Fruit fly (Drosophila melanogaster) whole organism: ENCODE results near the gene Cdc6.

Experiments used
- CG8478 ChIP-seq: fragments of >200 bp; optimal IDR thresholded peaks from 2 replicates; lab custom pipeline; 2018; ENCODE audit warnings: inconsistent platforms
- Dll ChIP-seq: fragments of >200 bp; optimal IDR thresholded peaks from 2 replicates; lab custom pipeline; 2017
- EcR ChIP-seq, 2 experiments: fragments of >200 bp; optimal IDR thresholded peaks; 2 replicates each; lab custom pipeline; 2017; ENCODE audit warnings: missing biosample characterization in 2 of 2, missing genetic modification characterization in 2 of 2, missing genetic modification reagents in 2 of 2
- pan ChIP-seq: fragments of >200 bp; optimal IDR thresholded peaks from 2 replicates; lab custom pipeline; 2017
- psq ChIP-seq: fragments of >200 bp; optimal IDR thresholded peaks from 2 replicates; lab custom pipeline; 2017
- usp ChIP-seq: fragments of >200 bp; optimal IDR thresholded peaks from 2 replicates; lab custom pipeline; 2017; ENCODE audit warnings: missing biosample characterization, missing genetic modification characterization, mixed read lengths

Gene Cdc6

DNA sequence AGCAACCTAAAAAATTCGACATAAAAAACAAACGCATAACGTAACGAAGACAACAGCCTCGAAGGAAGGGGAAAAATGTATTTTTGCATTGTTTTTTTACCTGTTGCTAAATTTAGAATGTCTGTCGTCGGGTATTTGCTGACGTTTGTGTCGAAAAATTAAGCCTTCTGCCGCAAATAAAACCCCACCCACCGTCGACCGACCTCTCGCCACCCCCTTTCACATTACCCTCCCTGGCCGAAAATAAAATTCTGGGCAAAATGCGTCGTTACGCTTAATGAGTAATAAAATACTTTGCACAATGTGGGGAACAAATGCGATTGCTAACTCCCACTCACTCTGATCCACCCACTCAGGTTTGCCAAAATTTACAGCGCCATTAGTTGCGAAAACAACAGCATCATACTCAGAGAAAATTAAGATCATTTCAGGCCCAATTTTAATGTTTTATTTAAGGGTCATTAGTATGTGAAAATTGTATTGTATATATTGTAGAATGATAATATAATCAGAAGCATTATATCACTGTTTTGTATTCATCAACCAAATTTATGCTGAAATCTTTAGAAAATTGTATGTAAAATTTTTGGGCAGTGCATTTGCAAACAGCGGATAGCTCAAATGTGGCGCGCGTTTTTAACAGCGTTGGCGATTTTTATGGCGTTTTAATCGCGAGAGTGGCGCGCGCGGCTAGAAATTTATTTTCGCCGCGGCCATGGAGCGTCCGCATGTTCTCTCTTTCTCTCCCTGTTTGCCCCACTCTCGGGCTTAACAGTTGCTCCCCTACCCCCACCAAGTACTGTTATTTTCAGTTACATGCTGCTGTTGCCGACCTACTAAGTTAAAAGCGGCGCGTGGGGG is 38.6 kb upstream of the Cdc6 start:
- no peak for TF ChIP-seq usp
- TF ChIP-seq Dll (lab: Kevin White, UChicago) = peak; percentile 43

DNA sequence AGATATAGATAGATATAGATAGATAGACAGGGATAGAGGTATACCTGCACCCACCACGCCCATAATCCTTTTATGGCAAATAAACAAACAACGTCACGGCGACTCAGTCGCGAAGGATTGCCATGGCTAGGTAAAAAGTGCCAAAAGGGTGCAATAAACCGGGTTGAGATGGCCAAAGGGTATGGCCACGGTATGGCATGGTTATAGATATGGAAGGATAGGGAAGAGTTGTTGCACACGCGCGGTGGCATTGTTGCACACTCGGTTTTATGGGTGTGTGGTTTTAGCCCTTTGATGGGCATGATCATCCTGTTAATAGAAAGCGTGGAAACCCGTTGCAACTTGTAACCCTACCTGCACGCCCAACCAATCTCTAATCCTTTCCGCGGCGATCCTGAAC is 37.1 kb upstream of the Cdc6 start:
- TF ChIP-seq Dll (lab: Kevin White, UChicago) (no peak), pan (no peak), EcR (GFP tag; optimal IDR thresholded peaks at IDR 0.05; lab: Kevin White, UChicago) (no peak), usp (no peak), psq (no peak), CG8478 (lab: Kevin White, UChicago) (no peak)

DNA sequence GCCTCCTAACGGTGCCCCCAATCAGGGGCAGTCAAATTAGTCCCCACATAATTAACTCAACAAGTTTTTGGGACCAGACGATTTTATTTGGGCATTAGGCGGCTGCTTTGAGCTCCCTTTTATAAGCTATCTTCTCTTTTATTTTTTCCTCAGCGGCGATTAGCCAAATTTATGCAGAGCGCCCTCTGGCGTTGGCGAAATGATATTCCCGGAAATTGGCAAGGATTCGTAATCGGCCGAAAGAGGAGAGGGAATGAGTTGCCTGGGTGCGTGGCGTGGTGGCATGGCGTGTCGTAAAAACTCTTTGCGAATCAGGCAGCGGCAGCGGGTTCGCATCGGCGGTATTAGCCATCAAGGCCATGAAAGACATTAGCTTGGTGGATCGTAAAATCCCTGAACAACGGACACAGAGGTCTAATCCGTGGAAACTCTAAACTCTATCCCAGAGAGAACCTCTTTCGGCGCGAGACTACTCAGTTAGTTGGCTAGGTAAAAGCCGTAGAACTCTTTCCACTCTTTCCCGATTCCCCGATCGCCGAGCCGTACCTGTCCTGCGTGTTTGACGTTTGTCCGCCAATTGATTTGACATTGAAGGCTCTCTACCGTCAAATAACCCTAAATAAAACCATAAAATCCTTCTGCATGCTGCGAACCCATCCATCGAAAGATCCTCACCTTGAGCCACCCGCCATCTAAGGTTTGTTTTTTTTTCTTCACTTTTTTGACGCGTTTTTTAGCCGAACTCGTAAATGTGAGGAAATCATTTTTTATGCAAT is 36.2 kb upstream of the Cdc6 start:
- TF ChIP-seq CG8478 (lab: Kevin White, UChicago) = no peak
- TF ChIP-seq pan = no peak
- no peak for TF ChIP-seq usp
- no peak for TF ChIP-seq Dll (lab: Kevin White, UChicago)
- TF ChIP-seq psq = no peak
- TF ChIP-seq EcR (GFP tag; optimal IDR thresholded peaks at IDR 0.05; lab: Kevin White, UChicago) = no peak

DNA sequence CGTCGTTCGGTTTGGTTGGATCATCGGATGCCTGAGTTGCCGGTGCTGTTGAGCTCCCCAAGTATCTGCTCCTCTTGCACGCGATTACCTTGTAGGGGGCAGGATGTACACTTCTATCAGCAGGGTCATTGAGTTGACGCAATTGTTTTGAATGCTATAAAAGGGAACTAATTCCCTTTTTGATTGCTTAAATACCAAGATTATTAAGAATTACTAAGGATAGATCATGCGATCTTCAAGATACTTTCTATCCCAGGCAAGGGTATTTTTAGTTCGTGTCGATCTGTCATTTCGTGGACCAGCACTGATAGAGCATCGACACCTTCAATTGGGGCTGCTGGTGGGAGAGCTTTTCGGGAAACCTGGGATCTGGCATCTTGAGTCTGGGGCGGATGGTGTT is 35.2 kb upstream of the Cdc6 start:
- no peak for TF ChIP-seq usp
- TF ChIP-seq pan = peak; percentile 62
- peak in 1 of 2 experiments; percentile 47 for TF ChIP-seq EcR (GFP tag; optimal IDR thresholded peaks at IDR 0.05; lab: Kevin White, UChicago)
- TF ChIP-seq psq = no peak
- TF ChIP-seq CG8478 (lab: Kevin White, UChicago) = no peak

DNA sequence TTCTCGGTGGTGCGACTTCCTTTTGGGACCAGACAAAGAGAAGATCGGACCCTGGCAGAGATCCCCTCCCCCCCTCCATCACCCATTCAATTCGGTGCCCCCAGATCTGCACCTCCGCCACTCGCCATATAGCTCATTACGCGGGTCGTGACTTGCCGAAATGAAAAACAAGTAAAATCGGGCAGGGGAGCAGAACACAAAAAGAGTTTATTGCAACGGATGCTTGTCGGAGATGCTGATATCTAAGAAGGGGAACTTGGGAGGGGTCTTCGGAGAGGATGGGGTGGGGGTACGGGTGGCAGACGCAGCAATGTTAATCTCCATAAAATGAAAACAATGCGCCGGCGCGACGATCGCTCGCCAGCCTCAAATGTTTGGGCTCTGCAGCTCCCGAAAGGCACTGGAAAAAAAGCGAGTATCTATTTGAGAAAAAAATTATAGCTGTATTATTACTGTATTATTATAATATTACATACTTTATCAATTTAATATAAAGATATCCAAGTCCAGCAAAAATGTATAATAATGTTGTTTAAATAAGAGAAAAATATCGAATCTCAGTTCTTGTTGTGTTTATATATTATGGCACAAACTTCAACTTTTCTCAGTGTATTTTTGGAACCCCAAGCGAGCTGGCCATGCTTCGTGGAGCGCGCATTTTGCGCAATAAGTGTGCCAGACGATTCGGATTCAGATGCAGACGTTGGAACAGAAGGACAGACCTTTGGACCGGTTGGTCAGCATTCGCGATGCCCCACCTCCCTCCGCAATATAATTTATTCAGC is 34.1 kb upstream of the Cdc6 start:
- TF ChIP-seq EcR (GFP tag; optimal IDR thresholded peaks at IDR 0.05; lab: Kevin White, UChicago) (no peak), usp (no peak), Dll (lab: Kevin White, UChicago) (no peak), psq (no peak)

DNA sequence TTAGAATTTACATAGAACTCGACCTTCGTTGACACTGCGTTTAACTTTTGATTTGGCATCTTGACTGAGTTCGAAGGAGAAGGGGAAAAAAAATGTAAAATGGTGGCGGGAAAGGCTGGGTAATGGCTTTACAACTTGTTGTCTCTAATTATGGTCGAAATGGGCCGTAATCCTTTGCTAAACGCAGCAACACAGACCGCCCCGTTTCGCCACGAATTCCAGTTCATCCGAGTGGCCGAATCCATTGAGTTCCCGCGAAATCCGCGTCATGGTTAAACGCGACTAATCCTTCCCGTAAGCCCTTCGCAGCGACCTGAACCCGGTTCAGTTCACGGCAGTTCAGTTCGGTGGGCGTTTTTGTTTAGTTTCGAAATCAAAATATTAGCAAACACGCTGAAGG is 32.2 kb upstream of the Cdc6 start:
- TF ChIP-seq EcR (GFP tag; optimal IDR thresholded peaks at IDR 0.05; lab: Kevin White, UChicago) (no peak), Dll (lab: Kevin White, UChicago) (no peak), pan (no peak), CG8478 (lab: Kevin White, UChicago) (no peak), psq (no peak), usp (no peak)

DNA sequence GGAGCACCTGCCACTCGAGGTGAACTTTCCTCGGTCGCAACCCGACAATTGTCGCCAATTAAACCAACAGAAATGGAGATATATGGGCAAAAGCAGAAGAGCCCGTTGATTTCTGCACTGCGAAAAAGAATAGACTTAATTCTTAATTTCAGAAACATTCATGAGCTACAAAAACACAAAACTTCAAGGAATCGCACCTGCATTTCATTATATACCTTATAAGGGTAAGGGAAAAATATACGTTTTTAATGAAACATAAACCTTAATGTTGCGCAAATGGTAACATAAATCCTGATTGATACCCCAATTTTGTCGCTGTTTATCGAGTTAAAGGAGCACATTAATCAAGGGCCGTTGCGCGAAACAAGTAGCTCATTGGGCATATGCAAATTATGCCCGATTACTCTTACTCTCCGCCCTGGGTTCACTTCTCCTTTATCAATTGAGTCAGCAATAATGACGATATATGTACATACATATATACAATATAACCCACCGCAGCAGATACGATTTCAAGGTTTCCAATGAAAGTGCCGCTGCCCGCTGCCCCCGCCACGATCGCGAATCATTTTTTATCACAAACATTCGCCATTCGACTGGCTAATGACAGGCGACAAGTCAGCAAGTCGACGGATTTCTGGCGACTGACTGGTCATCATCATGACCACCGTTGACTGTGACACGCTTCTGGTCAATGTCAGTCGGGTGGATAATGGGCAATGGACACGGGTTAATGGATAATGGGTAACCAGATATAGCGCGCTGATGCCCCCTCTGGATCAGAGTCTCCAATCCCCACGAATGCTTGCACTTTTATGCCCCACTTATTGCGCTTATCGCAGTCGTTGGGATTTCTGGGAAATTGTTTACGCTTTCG is 28.2 kb upstream of the Cdc6 start:
- TF ChIP-seq Dll (lab: Kevin White, UChicago) (no peak), EcR (GFP tag; optimal IDR thresholded peaks at IDR 0.05; lab: Kevin White, UChicago) (no peak), CG8478 (lab: Kevin White, UChicago) (no peak), psq (no peak), pan (no peak), usp (no peak)

DNA sequence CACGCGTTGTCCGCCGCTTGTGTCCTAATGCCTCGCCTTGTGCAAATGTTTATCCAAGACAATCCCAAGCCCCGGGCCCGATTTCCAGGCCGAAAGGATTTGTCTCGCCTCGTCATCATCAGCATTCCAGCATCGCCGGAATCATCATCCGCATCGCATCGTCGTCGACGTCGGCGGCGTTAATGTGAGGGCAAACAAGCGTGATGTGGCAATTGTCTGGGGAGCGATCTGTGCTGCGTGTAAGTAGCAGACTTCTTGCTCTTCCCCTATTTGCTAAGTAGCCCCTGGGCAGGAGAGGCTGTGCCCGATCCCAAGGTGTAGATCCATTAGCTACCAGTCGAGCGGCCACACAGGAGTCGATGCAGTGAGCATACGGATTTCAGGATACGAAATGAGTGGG is 26.9 kb upstream of the Cdc6 start:
- TF ChIP-seq CG8478 (lab: Kevin White, UChicago) = no peak
- no peak for TF ChIP-seq Dll (lab: Kevin White, UChicago)
- no peak for TF ChIP-seq psq
- no peak for TF ChIP-seq usp
- TF ChIP-seq pan = no peak
- TF ChIP-seq EcR (GFP tag; optimal IDR thresholded peaks at IDR 0.05; lab: Kevin White, UChicago) = no peak

DNA sequence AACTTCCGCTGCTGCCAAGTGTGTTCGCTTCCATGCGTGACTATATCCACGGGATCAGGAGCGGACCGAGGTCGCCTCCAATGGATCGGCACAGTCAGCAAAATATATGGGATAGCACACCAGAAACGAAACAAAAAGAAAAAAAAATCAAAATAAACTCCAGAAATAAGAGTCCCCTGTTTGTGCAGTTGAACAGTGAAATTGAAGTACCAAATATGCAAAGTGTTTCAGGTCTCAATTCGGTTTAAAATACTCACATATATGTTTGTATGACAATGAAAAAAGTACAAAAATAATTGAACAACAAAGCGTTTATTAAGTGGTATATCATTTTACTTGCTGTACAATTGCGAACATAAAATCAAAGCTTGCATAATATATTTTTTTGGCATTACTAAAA is 25.7 kb upstream of the Cdc6 start:
- TF ChIP-seq EcR (GFP tag; optimal IDR thresholded peaks at IDR 0.05; lab: Kevin White, UChicago) = no peak
- no peak for TF ChIP-seq usp
- no peak for TF ChIP-seq Dll (lab: Kevin White, UChicago)
- TF ChIP-seq CG8478 (lab: Kevin White, UChicago) = no peak
- no peak for TF ChIP-seq pan
- TF ChIP-seq psq = no peak

DNA sequence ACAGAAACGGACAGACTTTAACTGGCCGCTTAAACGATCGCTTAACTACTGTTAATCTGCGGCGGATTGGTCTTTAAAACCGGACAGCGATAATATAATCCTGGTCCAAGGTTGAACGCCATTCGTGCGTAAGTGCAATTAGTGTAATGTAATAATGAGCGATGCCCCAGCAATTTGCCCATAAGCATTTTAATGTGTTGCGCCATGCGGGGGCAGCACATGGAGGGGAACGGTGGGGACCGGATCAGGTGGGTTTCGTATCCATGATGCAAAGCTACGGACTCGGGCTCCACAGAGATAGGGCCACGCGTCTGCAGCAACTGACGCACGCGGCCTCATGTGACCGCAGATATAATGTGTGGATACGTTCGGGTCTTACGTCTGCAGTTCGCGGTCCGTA is 23.9 kb upstream of the Cdc6 start:
- TF ChIP-seq Dll (lab: Kevin White, UChicago) (no peak), EcR (GFP tag; optimal IDR thresholded peaks at IDR 0.05; lab: Kevin White, UChicago) (no peak), pan (no peak), CG8478 (lab: Kevin White, UChicago) (no peak)

DNA sequence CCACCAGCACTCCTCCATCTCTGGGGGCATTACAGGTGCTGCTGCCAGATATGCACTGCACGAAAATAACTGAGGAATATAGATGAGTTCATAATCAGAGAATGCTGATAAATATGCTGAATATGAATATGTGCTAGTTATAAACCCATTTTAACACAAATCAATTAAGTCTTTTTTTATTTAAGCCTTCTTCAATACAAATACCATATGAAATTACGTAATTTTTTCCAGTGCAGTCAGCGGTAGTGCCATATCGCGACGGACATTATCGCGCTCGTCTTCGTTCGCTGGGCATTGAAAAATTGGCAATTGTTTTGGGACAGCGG is 23.5 kb upstream of the Cdc6 start:
- TF ChIP-seq EcR (GFP tag; optimal IDR thresholded peaks at IDR 0.05; lab: Kevin White, UChicago) (no peak), CG8478 (lab: Kevin White, UChicago) (no peak), usp (no peak), Dll (lab: Kevin White, UChicago) (no peak), psq (no peak), pan (no peak)
